Fruit fly (Drosophila melanogaster): ENCODE measurements around the gene CG43394.

- no peak for TF ChIP-seq CG16779 (tag; optimal IDR thresholded peaks at IDR 0.05)
- TF ChIP-seq Met (GFP tag; optimal IDR thresholded peaks at IDR 0.05): no peak
- no peak; the same call in 2 of the 3 replicates for TF ChIP-seq eg (GFP tag; IDR thresholded peaks at IDR 0.05)
- TF ChIP-seq ss (GFP tag; optimal IDR thresholded peaks at IDR 0.05): no peak
- no peak for TF ChIP-seq CG15336 (GFP tag; IDR thresholded peaks at IDR 0.05)
- no peak for TF ChIP-seq Eip78C (GFP tag)
- TF ChIP-seq Sox102F (GFP tag; optimal IDR thresholded peaks at IDR 0.05): no peak
- no peak for TF ChIP-seq acj6 (GFP tag; optimal IDR thresholded peaks at IDR 0.05)
- no peak for TF ChIP-seq dsx (GFP tag; optimal IDR thresholded peaks at IDR 0.05; ENCODE audit: poor library complexity, severe bottlenecking)
- TF ChIP-seq Sox14 (GFP tag; optimal IDR thresholded peaks at IDR 0.05): no peak
- TF ChIP-seq fd59A (GFP tag; optimal IDR thresholded peaks at IDR 0.05): no peak
- TF ChIP-seq Smox (GFP tag; optimal IDR thresholded peaks at IDR 0.05): no peak
- no peak for TF ChIP-seq CG1621 (tag; optimal IDR thresholded peaks at IDR 0.05)
- TF ChIP-seq Gug (GFP tag; IDR thresholded peaks at IDR 0.05): no peak
Measured at dm6 chr2L:8202569-8202968, 57.0 kb downstream of the CG43394 start.

Data from whole organism, prepupa.